Worm (Caenorhabditis elegans): ENCODE measurements around the gene Y41C4A.18.

DNA sequence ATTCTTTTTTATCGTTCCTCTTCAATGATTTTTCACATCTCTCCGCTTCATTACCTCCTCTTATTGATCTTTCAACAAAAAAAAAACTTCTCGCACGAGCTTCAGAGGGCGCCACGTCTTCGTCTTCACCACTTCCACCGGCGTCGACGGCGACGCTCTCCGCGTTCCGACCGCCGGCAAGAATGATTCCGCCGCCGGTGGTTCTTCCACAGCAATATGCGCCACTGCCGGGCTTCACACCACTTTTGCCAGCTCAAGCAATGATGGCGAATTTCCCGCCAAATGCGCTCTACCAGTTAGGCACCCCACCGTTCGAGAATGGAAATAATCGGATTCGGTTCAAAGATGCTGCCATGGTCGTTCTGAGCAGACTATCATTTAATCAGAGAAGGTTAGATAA lies 47.4 kb upstream of the Y41C4A.18 start:
- TF ChIP-seq him-1 (tag; optimal IDR thresholded peaks at IDR 0.05): no peak
- TF ChIP-seq W03F9.2 (tag; optimal IDR thresholded peaks at IDR 0.05): no peak
- no peak for TF ChIP-seq dao-5 (tag; optimal IDR thresholded peaks at IDR 0.05)
